Fruit fly (Drosophila melanogaster): ENCODE measurements around the gene CG15202.
"Not testable (repeated sequence)": the region's sequence is repeated elsewhere in the genome, so short reads cannot be mapped to it uniquely, and the experiment has no call there.

The CG15202 gene

dm6 chrX:11141785-11142591 lies at the start of gene CG15202, which contains the start of gene CG15199:
CG15202 (plus strand) TSS chrX:11142541.
CG15199 (minus strand) TSS chrX:11141835.
- no peak for TF ChIP-seq pan (optimal IDR thresholded peaks at IDR 0.05)
- no peak for TF ChIP-seq usp (GFP tag; optimal IDR thresholded peaks at IDR 0.05)
- TF ChIP-seq Dll (optimal IDR thresholded peaks at IDR 0.05) = no peak
- TF ChIP-seq CG8478 (optimal IDR thresholded peaks at IDR 0.05) = no peak
- no peak for TF ChIP-seq EcR (GFP tag; optimal IDR thresholded peaks at IDR 0.05)
- no peak for TF ChIP-seq psq (optimal IDR thresholded peaks at IDR 0.05)

DNA sequence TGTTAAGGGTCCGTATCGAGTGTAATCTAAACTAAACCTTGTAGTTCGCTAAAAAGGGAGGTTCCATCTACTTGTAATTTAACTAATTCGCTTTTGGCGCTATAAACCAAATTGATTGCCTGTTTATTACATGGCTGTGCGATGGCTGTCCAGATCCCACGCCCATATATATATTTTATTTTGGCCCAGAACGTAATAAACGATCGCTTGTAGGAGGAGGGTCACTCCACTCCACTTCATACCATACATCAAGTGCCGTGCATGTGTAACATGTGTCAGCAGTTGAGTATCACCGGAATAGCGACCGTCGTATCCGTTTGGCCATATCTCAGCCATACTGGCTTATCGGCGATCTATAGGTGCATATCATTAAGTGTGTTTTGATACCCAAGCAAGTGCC lies 47.1 kb upstream of the CG15202 start:
- TF ChIP-seq EcR (GFP tag; optimal IDR thresholded peaks at IDR 0.05) (no peak), pan (optimal IDR thresholded peaks at IDR 0.05) (no peak), Dll (optimal IDR thresholded peaks at IDR 0.05) (no peak), CG8478 (optimal IDR thresholded peaks at IDR 0.05) (no peak), psq (optimal IDR thresholded peaks at IDR 0.05) (no peak), usp (GFP tag; optimal IDR thresholded peaks at IDR 0.05) (no peak)

- TF ChIP-seq EcR (GFP tag; optimal IDR thresholded peaks at IDR 0.05); Dll (optimal IDR thresholded peaks at IDR 0.05); psq (optimal IDR thresholded peaks at IDR 0.05): not testable (repeated sequence)
Observed at dm6 chrX:11095973-11096372, 46.4 kb upstream of the CG15202 start, which contains the start of gene CG42249. CG42249 (plus strand) TSS chrX:11096273.

- TF ChIP-seq CG8478 (optimal IDR thresholded peaks at IDR 0.05) (no peak), psq (optimal IDR thresholded peaks at IDR 0.05) (no peak), usp (GFP tag; optimal IDR thresholded peaks at IDR 0.05) (no peak), EcR (GFP tag; optimal IDR thresholded peaks at IDR 0.05) (no peak), pan (optimal IDR thresholded peaks at IDR 0.05) (no peak), Dll (optimal IDR thresholded peaks at IDR 0.05) (no peak)
Observed at dm6 chrX:11108148-11108844, 34.0 kb upstream of the CG15202 start, which contains the start of gene Hsp60A. Hsp60A (plus strand) TSS chrX:11108482.

dm6 chrX:11108845-11109450 lies 33.4 kb upstream of the CG15202 start:
- no peak for TF ChIP-seq usp (GFP tag; optimal IDR thresholded peaks at IDR 0.05)
- TF ChIP-seq Dll (optimal IDR thresholded peaks at IDR 0.05) = no peak
- no peak for TF ChIP-seq CG8478 (optimal IDR thresholded peaks at IDR 0.05)
- no peak for TF ChIP-seq psq (optimal IDR thresholded peaks at IDR 0.05)
- TF ChIP-seq EcR (GFP tag; optimal IDR thresholded peaks at IDR 0.05) = no peak
- no peak for TF ChIP-seq pan (optimal IDR thresholded peaks at IDR 0.05)

- TF ChIP-seq psq (optimal IDR thresholded peaks at IDR 0.05) = no peak
- TF ChIP-seq usp (GFP tag; optimal IDR thresholded peaks at IDR 0.05) = no peak
- TF ChIP-seq Dll (optimal IDR thresholded peaks at IDR 0.05) = no peak
- TF ChIP-seq pan (optimal IDR thresholded peaks at IDR 0.05) = no peak
- no peak for TF ChIP-seq EcR (GFP tag; optimal IDR thresholded peaks at IDR 0.05)
Observed at dm6 chrX:11109670-11110069, 32.7 kb upstream of the CG15202 start.

dm6 chrX:11123561-11123960 lies 18.8 kb upstream of the CG15202 start:
- TF ChIP-seq psq (optimal IDR thresholded peaks at IDR 0.05) (no peak), EcR (GFP tag; optimal IDR thresholded peaks at IDR 0.05) (no peak), pan (optimal IDR thresholded peaks at IDR 0.05) (no peak), Dll (optimal IDR thresholded peaks at IDR 0.05) (no peak), CG8478 (optimal IDR thresholded peaks at IDR 0.05) (no peak), usp (GFP tag; optimal IDR thresholded peaks at IDR 0.05) (no peak)

dm6 chrX:11124126-11124748 lies 18.1 kb upstream of the CG15202 start, which contains the start of gene CG11122:
CG11122 (minus strand) TSS chrX:11124726.
- TF ChIP-seq usp (GFP tag; optimal IDR thresholded peaks at IDR 0.05) (no peak), Dll (optimal IDR thresholded peaks at IDR 0.05) (no peak), EcR (GFP tag; optimal IDR thresholded peaks at IDR 0.05) (no peak), CG8478 (optimal IDR thresholded peaks at IDR 0.05) (no peak), pan (optimal IDR thresholded peaks at IDR 0.05) (no peak), psq (optimal IDR thresholded peaks at IDR 0.05) (no peak)

DNA sequence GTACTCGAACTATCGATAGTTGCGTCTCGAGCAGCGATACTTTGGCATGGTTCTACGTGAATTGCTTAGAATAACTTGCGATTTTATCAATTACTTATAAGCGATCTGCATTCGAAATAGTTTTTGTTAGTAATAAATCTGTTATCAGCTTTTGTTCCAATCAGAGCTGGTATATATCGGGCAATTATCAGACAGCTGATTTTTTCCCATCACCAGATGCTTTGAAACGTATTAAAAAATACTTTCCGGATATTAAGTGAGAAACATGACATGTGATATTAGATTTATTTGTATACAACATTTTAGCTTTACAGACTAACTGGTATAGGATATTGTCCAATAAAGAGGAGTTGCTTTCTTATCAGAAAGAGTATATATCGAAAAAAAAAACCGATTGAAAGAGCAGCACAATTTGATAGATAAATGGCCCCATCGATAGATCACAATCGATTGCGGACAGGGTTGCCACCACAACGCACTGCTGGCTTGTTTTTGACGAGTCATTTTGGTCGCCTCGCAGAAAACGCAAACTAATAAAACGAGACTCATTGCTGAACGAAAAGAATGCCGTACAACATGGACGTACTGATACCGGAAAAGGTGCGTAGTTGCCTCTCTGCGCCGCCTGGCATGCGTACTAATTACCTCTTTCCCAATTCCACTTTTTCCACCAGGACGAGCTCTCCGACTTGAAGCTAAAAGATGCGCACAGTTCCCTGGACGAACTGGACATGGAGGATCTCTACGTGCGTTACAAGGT lies 17.4 kb upstream of the CG15202 start, which contains the start of gene Rpt3:
Gene Rpt3, plus strand, starts transcription at position 353 of the 760 bp plus-strand sequence.
- no peak for TF ChIP-seq usp (GFP tag; optimal IDR thresholded peaks at IDR 0.05)
- TF ChIP-seq Dll (optimal IDR thresholded peaks at IDR 0.05) = no peak
- no peak for TF ChIP-seq CG8478 (optimal IDR thresholded peaks at IDR 0.05)
- TF ChIP-seq psq (optimal IDR thresholded peaks at IDR 0.05) = no peak
- TF ChIP-seq pan (optimal IDR thresholded peaks at IDR 0.05) = no peak
- no peak for TF ChIP-seq EcR (GFP tag; optimal IDR thresholded peaks at IDR 0.05)

dm6 chrX:11128828-11129227 lies 13.5 kb upstream of the CG15202 start, which contains the start of gene SrpRalpha:
SrpRalpha (minus strand) TSS chrX:11129087.
- TF ChIP-seq pan (optimal IDR thresholded peaks at IDR 0.05) (no peak), EcR (GFP tag; optimal IDR thresholded peaks at IDR 0.05) (no peak), Dll (optimal IDR thresholded peaks at IDR 0.05) (no peak), CG8478 (optimal IDR thresholded peaks at IDR 0.05) (no peak), psq (optimal IDR thresholded peaks at IDR 0.05) (no peak), usp (GFP tag; optimal IDR thresholded peaks at IDR 0.05) (no peak)

Measured in whole organism.